Worm (Caenorhabditis elegans): ENCODE measurements around the gene nspb-3.

- no peak for TF ChIP-seq mdl-1 (tag; optimal IDR thresholded peaks at IDR 0.05)
- TF ChIP-seq sea-2 (GFP tag; optimal IDR thresholded peaks at IDR 0.05) = no peak
- TF ChIP-seq ceh-82 (tag; optimal IDR thresholded peaks at IDR 0.05) = no peak
- TF ChIP-seq egl-27 (tag; optimal IDR thresholded peaks at IDR 0.05) = no peak
- no peak for TF ChIP-seq ceh-28 (tag; optimal IDR thresholded peaks at IDR 0.05)
- TF ChIP-seq ceh-9 (tag; optimal IDR thresholded peaks at IDR 0.05) = no peak
These were observed 7.6 kb upstream of the nspb-3 start, which contains the start of gene F15B10.3 for ce11 chrIV:6602376-6602775.

All from whole organism, L3 larva.